Fruit fly (Drosophila melanogaster): ENCODE measurements around the gene CG42494.

- TF ChIP-seq CG15710 (tag; optimal IDR thresholded peaks at IDR 0.05) (no peak), EcR (GFP tag; optimal IDR thresholded peaks at IDR 0.05) (no peak), Ets98B (GFP tag; IDR thresholded peaks at IDR 0.05) (no peak), CG32121 (GFP tag; IDR thresholded peaks at IDR 0.05) (no peak), CG8159 (tag; optimal IDR thresholded peaks at IDR 0.05) (no peak)
Observed at dm6 chr3L:3218859-3219258, 34.7 kb downstream of the CG42494 start, which contains the start of the genes hob and nSMase.

Measured in whole organism, pupa.